Worm (Caenorhabditis elegans): ENCODE data around the gene nca-2.
A peak's percentile ranks its signal among the peaks of the same experiment; 100 is the strongest.

Gene nca-2

ce11 chrIII:4937022-4937421 is 28.3 kb upstream of the nca-2 start, which contains the start of gene fsn-1:
fsn-1 (plus strand) TSS chrIII:4937322.
- TF ChIP-seq ama-1 (optimal IDR thresholded peaks at IDR 0.05): no peak
- TF ChIP-seq ama-1 (GFP tag; optimal IDR thresholded peaks at IDR 0.05): no peak
- TF ChIP-seq Y53G8AR.9 (GFP tag; conservative IDR thresholded peaks at IDR 0.05): 0 out of 2 replicates have a peak, but pooled peaks have one; percentile 21
- TF ChIP-seq madf-6 (GFP tag; IDR thresholded peaks at IDR 0.05): 0 out of 2 replicates have a peak, but pooled peaks have one; percentile 37

- TF ChIP-seq Y53G8AR.9 (GFP tag; conservative IDR thresholded peaks at IDR 0.05) (0 out of 2 replicates have a peak, but pooled peaks have one; percentile 17), lin-54 (GFP tag; optimal IDR thresholded peaks at IDR 0.05) (no peak)
Measured at ce11 chrIII:4939267-4939666, 26.1 kb upstream of the nca-2 start, which contains the start of gene rpb-2. rpb-2 (plus strand) TSS chrIII:4939567.

- TF ChIP-seq Y56A3A.18 (GFP tag; IDR thresholded peaks at IDR 0.05): no peak
- no peak for TF ChIP-seq die-1 (tag; optimal IDR thresholded peaks at IDR 0.05)
- TF ChIP-seq T26A5.8 (tag; optimal IDR thresholded peaks at IDR 0.05): no peak
- TF ChIP-seq mes-4 (tag; optimal IDR thresholded peaks at IDR 0.05): no peak
- TF ChIP-seq hsf-1 (GFP tag; IDR thresholded peaks at IDR 0.05): no peak
- TF ChIP-seq cebp-1 (GFP tag; IDR thresholded peaks at IDR 0.05): no peak
- TF ChIP-seq cebp-1 (tag; optimal IDR thresholded peaks at IDR 0.05): no peak
- TF ChIP-seq lag-1 (GFP tag; IDR thresholded peaks at IDR 0.05): no peak
- no peak for TF ChIP-seq cebp-2 (GFP tag; IDR thresholded peaks at IDR 0.05)
- no peak for TF ChIP-seq T07F8.4 (tag; optimal IDR thresholded peaks at IDR 0.05)
- TF ChIP-seq egl-44 (GFP tag; IDR thresholded peaks at IDR 0.05): no peak
- TF ChIP-seq zim-3 (tag; optimal IDR thresholded peaks at IDR 0.05): no peak
- no peak for TF ChIP-seq attf-6 (GFP tag; IDR thresholded peaks at IDR 0.05)
- TF ChIP-seq ztf-6 (GFP tag; IDR thresholded peaks at IDR 0.05): no peak
- no peak for TF ChIP-seq sdz-38 (tag; optimal IDR thresholded peaks at IDR 0.05)
- no peak for TF ChIP-seq Y53G8AR.9 (GFP tag; conservative IDR thresholded peaks at IDR 0.05)
- TF ChIP-seq tlf-1 (GFP tag; optimal IDR thresholded peaks at IDR 0.05): no peak
- TF ChIP-seq nhr-80 (tag; optimal IDR thresholded peaks at IDR 0.05): no peak
Measured at ce11 chrIII:4944213-4944612, 21.2 kb upstream of the nca-2 start, which contains the start of gene ntl-9. ntl-9 (plus strand) TSS chrIII:4944513.

ce11 chrIII:4947352-4947751 is 18.0 kb upstream of the nca-2 start:
- TF ChIP-seq fkh-3 (tag; optimal IDR thresholded peaks at IDR 0.05) (peak; percentile 20), C17E4.6 (GFP tag; IDR thresholded peaks at IDR 0.05) (0 out of 2 replicates have a peak, but pooled peaks have one; percentile 20), ceh-91 (GFP tag; IDR thresholded peaks at IDR 0.05) (no peak), egrh-3 (GFP tag; IDR thresholded peaks at IDR 0.05) (peak; percentile 71), F37B4.10 (GFP tag; IDR thresholded peaks at IDR 0.05) (no peak), zfh-2 (GFP tag; conservative IDR thresholded peaks at IDR 0.05) (peak; percentile 87), efl-1 (GFP tag; optimal IDR thresholded peaks at IDR 0.05) (no peak), sdz-38 (tag; optimal IDR thresholded peaks at IDR 0.05) (no peak), ztf-18 (tag; optimal IDR thresholded peaks at IDR 0.05) (no peak), F33H1.4 (GFP tag; IDR thresholded peaks at IDR 0.05) (0 out of 2 replicates have a peak, but pooled peaks have one; percentile 8), ztf-6 (GFP tag; IDR thresholded peaks at IDR 0.05) (peak; percentile 11; the same call in 1 of the 2 replicates), cebp-1 (GFP tag; IDR thresholded peaks at IDR 0.05) (no peak), cebp-1 (tag; optimal IDR thresholded peaks at IDR 0.05) (no peak), madf-10 (tag; optimal IDR thresholded peaks at IDR 0.05) (no peak), chd-7 (tag; optimal IDR thresholded peaks at IDR 0.05) (peak; percentile 56), lin-26 (GFP tag; IDR thresholded peaks at IDR 0.05) (peak; percentile 48; the same call in 1 of the 2 replicates), ama-1 (optimal IDR thresholded peaks at IDR 0.05) (no peak), ama-1 (GFP tag; optimal IDR thresholded peaks at IDR 0.05) (no peak), ztf-28 (GFP tag; IDR thresholded peaks at IDR 0.05) (0 out of 2 replicates have a peak, but pooled peaks have one; percentile 21), him-1 (tag; optimal IDR thresholded peaks at IDR 0.05) (peak; percentile 5), pbrm-1 (GFP tag; IDR thresholded peaks at IDR 0.05) (0 out of 2 replicates have a peak, but pooled peaks have one; percentile 35), madf-8 (GFP tag; conservative IDR thresholded peaks at IDR 0.05) (no peak), gei-17 (GFP tag; optimal IDR thresholded peaks at IDR 0.05) (no peak), pha-4 (tag; optimal IDR thresholded peaks at IDR 0.05) (no peak), rcor-1 (GFP tag; IDR thresholded peaks at IDR 0.05) (0 out of 2 replicates have a peak, but pooled peaks have one; percentile 15), B0336.3 (GFP tag; IDR thresholded peaks at IDR 0.05) (peak; percentile 56; the same call in 1 of the 2 replicates), madf-6 (GFP tag; IDR thresholded peaks at IDR 0.05) (peak; percentile 45), nfya-2 (GFP tag; IDR thresholded peaks at IDR 0.05) (no peak), ceh-100 (GFP tag; IDR thresholded peaks at IDR 0.05) (peak; percentile 50)
